Fruit fly (Drosophila melanogaster) whole organism, embryonic: Measurements from ENCODE around the gene CG32278.
A peak's percentile ranks its signal among the peaks of the same experiment; 100 is the strongest.

ENCODE experiments used
- Awh ChIP-seq: fragments of 200-800 bp; sonication (Bioruptor generic); IDR thresholded peaks from 2 replicates; pipeline ENCODE4, ENCODE4 v1.3.6; 2022; ENCODE audit warnings: missing biosample characterization, missing genetic modification characterization
- BEAF-32 ChIP-seq: fragments of 200-800 bp; sonication (Bioruptor generic); optimal IDR thresholded peaks from 3 replicates; lab custom pipeline; 2017; ENCODE audit warnings: missing biosample characterization, missing genetic modification characterization, mild to moderate bottlenecking, moderate library complexity, missing genetic modification reagents
- Bgb ChIP-seq: fragments of 200-800 bp; sonication (Bioruptor generic); IDR thresholded peaks from 2 replicates; pipeline ENCODE4 v1.3.6; 2022; ENCODE audit warnings: missing biosample characterization, missing genetic modification characterization; ENCODE audit not compliant: partially characterized antibody
- C15 ChIP-seq: fragments of 200-800 bp; sonication (Bioruptor generic); IDR thresholded peaks from 3 replicates; pipeline ENCODE4 v1.3.6; 2022; ENCODE audit warnings: missing biosample characterization, missing genetic modification characterization
- CG10462 ChIP-seq: fragments of 200-800 bp; sonication (Bioruptor generic); optimal IDR thresholded peaks from 2 replicates; lab custom pipeline; 2016; ENCODE audit warnings: missing biosample characterization, missing genetic modification characterization
- CG11085 ChIP-seq: fragments of 200-800 bp; sonication (Bioruptor generic); IDR thresholded peaks from 2 replicates; pipeline ENCODE4 v1.3.6; 2022; ENCODE audit warnings: missing biosample characterization, missing genetic modification characterization
- CG11398 ChIP-seq: fragments of 200-800 bp; sonication (Bioruptor generic); optimal IDR thresholded peaks from 2 replicates; lab custom pipeline; 2016; ENCODE audit warnings: missing biosample characterization, missing genetic modification characterization
- CG11723 ChIP-seq: fragments of 200-800 bp; sonication (Bioruptor generic); optimal IDR thresholded peaks from 2 replicates; lab custom pipeline; 2017; ENCODE audit warnings: missing biosample characterization, mild to moderate bottlenecking, missing genetic modification characterization
- CG1233 ChIP-seq: fragments of 200-800 bp; sonication (Bioruptor generic); optimal IDR thresholded peaks from 4 replicates; lab custom pipeline; 2018; ENCODE audit warnings: missing biosample characterization, mild to moderate bottlenecking, missing genetic modification characterization
- CG14860 ChIP-seq: fragments of 200-800 bp; sonication (Bioruptor generic); IDR thresholded peaks from 3 replicates; pipeline ENCODE4 v1.3.6; 2022; ENCODE audit warnings: missing biosample characterization, missing genetic modification characterization; ENCODE audit not compliant: partially characterized antibody
- CG16813 ChIP-seq: fragments of 200-800 bp; sonication (Bioruptor generic); IDR thresholded peaks from 3 replicates; pipeline ENCODE4 v1.3.6; 2022; ENCODE audit warnings: missing biosample characterization, missing genetic modification characterization; ENCODE audit not compliant: partially characterized antibody
- CG18764 ChIP-seq: fragments of 200-800 bp; sonication (Bioruptor generic); optimal IDR thresholded peaks from 3 replicates; lab custom pipeline; 2016; ENCODE audit warnings: missing biosample characterization, missing genetic modification characterization
- CG2116 ChIP-seq: fragments of 200-800 bp; sonication (Bioruptor generic); optimal IDR thresholded peaks from 3 replicates; lab custom pipeline; 2018; ENCODE audit warnings: missing biosample characterization, mild to moderate bottlenecking, missing genetic modification characterization
- CG30431 ChIP-seq: fragments of 200-800 bp; sonication (Bioruptor generic); optimal IDR thresholded peaks from 2 replicates; lab custom pipeline; 2017; ENCODE audit warnings: missing biosample characterization, missing genetic modification characterization
- CG31224 ChIP-seq: fragments of 200-800 bp; sonication (Bioruptor generic); IDR thresholded peaks from 2 replicates; pipeline ENCODE4 v1.3.6; 2022; ENCODE audit warnings: missing biosample characterization, missing genetic modification characterization
- CG33557 ChIP-seq: fragments of 200-800 bp; sonication (Bioruptor generic); optimal IDR thresholded peaks from 2 replicates; lab custom pipeline; 2019; ENCODE audit warnings: missing biosample characterization, mild to moderate bottlenecking, missing genetic modification characterization, moderate library complexity
- CG3407 ChIP-seq: fragments of 200-800 bp; sonication (Bioruptor generic); optimal IDR thresholded peaks from 2 replicates; lab custom pipeline; 2018; ENCODE audit warnings: missing biosample characterization, mild to moderate bottlenecking, missing genetic modification characterization
- CG34376 ChIP-seq: fragments of 200-800 bp; sonication (Bioruptor generic); optimal IDR thresholded peaks from 2 replicates; lab custom pipeline; 2018; ENCODE audit warnings: missing biosample characterization, mild to moderate bottlenecking, missing genetic modification characterization
- CG3838 ChIP-seq: fragments of 200-800 bp; sonication (Bioruptor generic); optimal IDR thresholded peaks from 3 replicates; lab custom pipeline; 2016; ENCODE audit warnings: missing biosample characterization, missing genetic modification characterization
- CG4617 ChIP-seq: fragments of 200-800 bp; sonication (Bioruptor generic); optimal IDR thresholded peaks from 3 replicates; lab custom pipeline; 2016; ENCODE audit warnings: missing biosample characterization, missing genetic modification characterization, borderline replicate concordance
- CG7786 ChIP-seq: fragments of 200-800 bp; sonication (Bioruptor generic); optimal IDR thresholded peaks from 2 replicates; lab custom pipeline; 2016; ENCODE audit warnings: missing biosample characterization, missing genetic modification characterization
- CG9817 ChIP-seq: fragments of 200-800 bp; sonication (Bioruptor generic); optimal IDR thresholded peaks from 2 replicates; lab custom pipeline; 2018; ENCODE audit warnings: missing biosample characterization, mild to moderate bottlenecking, missing genetic modification characterization, moderate library complexity
- CG9932 ChIP-seq: fragments of 200-800 bp; sonication (Bioruptor generic); IDR thresholded peaks from 2 replicates; pipeline ENCODE4 v1.3.6; 2022; ENCODE audit warnings: missing biosample characterization, missing genetic modification characterization
- CrebB ChIP-seq: fragments of 200-800 bp; sonication (Bioruptor generic); optimal IDR thresholded peaks from 3 replicates; lab custom pipeline; 2018; ENCODE audit warnings: missing biosample characterization, mild to moderate bottlenecking, missing genetic modification characterization
- Dip3 ChIP-seq: fragments of 200-800 bp; sonication (Bioruptor generic); optimal IDR thresholded peaks from 3 replicates; lab custom pipeline; 2016; ENCODE audit warnings: missing biosample characterization, missing genetic modification characterization
- E2f1 ChIP-seq: fragments of 200-800 bp; sonication (Bioruptor generic); IDR thresholded peaks from 2 replicates; pipeline ENCODE4 v1.3.6; 2022; ENCODE audit warnings: missing biosample characterization, missing genetic modification characterization
- E2f2 ChIP-seq: fragments of 200-800 bp; sonication (Bioruptor generic); IDR thresholded peaks from 2 replicates; pipeline ENCODE4 v1.3.6; 2022; ENCODE audit warnings: missing biosample characterization, missing genetic modification characterization
- Ets97D ChIP-seq: fragments of 200-800 bp; sonication (Bioruptor generic); optimal IDR thresholded peaks from 3 replicates; lab custom pipeline; 2016; ENCODE audit warnings: missing biosample characterization, missing genetic modification characterization
- Lim3 ChIP-seq: fragments of 200-800 bp; sonication (Bioruptor generic); IDR thresholded peaks from 2 replicates; pipeline ENCODE4 v1.3.6; 2022; ENCODE audit warnings: missing biosample characterization, missing genetic modification characterization
- Mrtf ChIP-seq: fragments of 200-800 bp; sonication (Bioruptor generic); IDR thresholded peaks from 3 replicates; pipeline ENCODE4 v1.3.6; 2022; ENCODE audit warnings: missing biosample characterization, missing genetic modification characterization
- Spps ChIP-seq: fragments of 200-800 bp; sonication (Bioruptor generic); optimal IDR thresholded peaks from 2 replicates; lab custom pipeline; 2018; ENCODE audit warnings: missing biosample characterization, mild to moderate bottlenecking, missing genetic modification characterization
- br ChIP-seq: fragments of >200 bp; optimal IDR thresholded peaks from 2 replicates; lab custom pipeline; 2017
- da ChIP-seq: fragments of 200-800 bp; sonication (Bioruptor generic); optimal IDR thresholded peaks from 2 replicates; lab custom pipeline; 2016; ENCODE audit warnings: missing biosample characterization, missing genetic modification characterization
- emc ChIP-seq: fragments of 200-800 bp; sonication (Bioruptor generic); optimal IDR thresholded peaks from 2 replicates; lab custom pipeline; 2016; ENCODE audit warnings: missing biosample characterization, missing genetic modification characterization
- ems ChIP-seq: fragments of 200-800 bp; sonication (Bioruptor generic); optimal IDR thresholded peaks from 3 replicates; lab custom pipeline; 2016; ENCODE audit warnings: missing biosample characterization, missing genetic modification characterization
- esg ChIP-seq: fragments of 200-800 bp; sonication (Bioruptor generic); conservative IDR thresholded peaks from 2 replicates; pipeline ENCODE4 v1.3.6; 2022; ENCODE audit warnings: missing biosample characterization, missing genetic modification characterization
- fd96Cb ChIP-seq: fragments of 200-800 bp; sonication (Bioruptor generic); optimal IDR thresholded peaks from 2 replicates; lab custom pipeline; 2018; ENCODE audit warnings: missing biosample characterization, mild to moderate bottlenecking, missing genetic modification characterization, moderate library complexity
- hbn ChIP-seq: fragments of 200-800 bp; sonication (Bioruptor generic); IDR thresholded peaks from 2 replicates; pipeline ENCODE4 v1.3.6; 2022; ENCODE audit warnings: missing biosample characterization, missing genetic modification characterization; ENCODE audit not compliant: partially characterized antibody
- inv ChIP-seq: fragments of 200-800 bp; sonication (Bioruptor generic); IDR thresholded peaks from 2 replicates; pipeline ENCODE4 v1.3.6; 2022; ENCODE audit warnings: missing biosample characterization, missing genetic modification characterization; ENCODE audit not compliant: partially characterized antibody
- luna ChIP-seq: fragments of 200-800 bp; sonication (Bioruptor generic); optimal IDR thresholded peaks from 2 replicates; lab custom pipeline; 2016; ENCODE audit warnings: missing biosample characterization, missing genetic modification characterization
- org-1 ChIP-seq: fragments of 200-800 bp; sonication (Bioruptor generic); optimal IDR thresholded peaks from 2 replicates; lab custom pipeline; 2017; ENCODE audit warnings: missing biosample characterization, missing genetic modification characterization
- pzg ChIP-seq: fragments of 200-800 bp; sonication (Bioruptor generic); optimal IDR thresholded peaks from 3 replicates; lab custom pipeline; 2018; ENCODE audit warnings: missing biosample characterization, mild to moderate bottlenecking, missing genetic modification characterization, moderate library complexity
- schlank ChIP-seq: fragments of 200-800 bp; sonication (Bioruptor generic); optimal IDR thresholded peaks from 2 replicates; lab custom pipeline; 2018; ENCODE audit warnings: missing biosample characterization, mild to moderate bottlenecking, missing genetic modification characterization
- so ChIP-seq: fragments of 200-800 bp; sonication (Bioruptor generic); IDR thresholded peaks from 3 replicates; pipeline ENCODE4 v1.3.6; 2022; ENCODE audit warnings: missing biosample characterization, missing genetic modification characterization
- sug ChIP-seq: fragments of 200-800 bp; optimal IDR thresholded peaks from 2 replicates; lab custom pipeline; 2019; ENCODE audit warnings: missing biosample characterization, mild to moderate bottlenecking, missing genetic modification characterization, moderate library complexity
- tna ChIP-seq: fragments of 200-800 bp; sonication (Bioruptor generic); IDR thresholded peaks from 2 replicates; pipeline ENCODE4 v1.3.6; 2022; ENCODE audit warnings: missing biosample characterization, missing genetic modification characterization; ENCODE audit not compliant: partially characterized antibody
- toy ChIP-seq: fragments of 200-800 bp; sonication (Bioruptor generic); IDR thresholded peaks from 2 replicates; pipeline ENCODE4 v1.3.6; 2022; ENCODE audit warnings: missing biosample characterization, missing genetic modification characterization
- trh ChIP-seq: fragments of 200-800 bp; sonication (Bioruptor generic); optimal IDR thresholded peaks from 2 replicates; lab custom pipeline; 2016; ENCODE audit warnings: missing biosample characterization, missing genetic modification characterization

The CG32278 gene

dm6 chr3L:3148125-3149059 is 20.7 kb upstream of the CG32278 start, which contains the start of the genes Usp5 and BtbVII (continued):
- peak; percentile 49 for TF ChIP-seq Dip3 (GFP tag; lab: Kevin White, UChicago)
- TF ChIP-seq da, result peak; percentile 17
- TF ChIP-seq ems (GFP tag; lab: Kevin White, UChicago), result peak; percentile 67
- TF ChIP-seq CG2116 (GFP tag; lab: Kevin White, UChicago), result peak; percentile 71
- TF ChIP-seq CG7786 (GFP tag; lab: Kevin White, UChicago), result peak; percentile 56
- TF ChIP-seq Awh (GFP tag; lab: Robert Waterston, UW), result peak; percentile 60
- no peak for TF ChIP-seq CG11085 (GFP tag; lab: Robert Waterston, UW)
- TF ChIP-seq CG3838, result no peak
- peak; percentile 8 for TF ChIP-seq org-1 (GFP tag; lab: Kevin White, UChicago)
- no peak for TF ChIP-seq C15
- peak; percentile 50 for TF ChIP-seq CG33557 (GFP tag; lab: Kevin White, UChicago)
- peak; percentile 41 for TF ChIP-seq CrebB (tag; lab: Kevin White, UChicago)
- peak; percentile 94 for TF ChIP-seq CG14860
- TF ChIP-seq CG16813 (GFP tag; lab: Robert Waterston, UW), result peak; percentile 95
- TF ChIP-seq br (lab: Kevin White, UChicago), result no peak
- TF ChIP-seq trh (GFP tag; lab: Kevin White, UChicago), result no peak
- TF ChIP-seq tna (GFP tag; lab: Robert Waterston, UW), result peak; percentile 86
- peak; percentile 57; the same call in 1 of the 3 replicates for TF ChIP-seq Mrtf (GFP tag; lab: Robert Waterston, UW)
- TF ChIP-seq CG18764, result peak; percentile 20
- TF ChIP-seq fd96Cb (tag; lab: Kevin White, UChicago), result no peak
- no peak for TF ChIP-seq CG1233 (GFP tag; lab: Kevin White, UChicago)
- 0 out of 2 replicates have a peak, but pooled peaks have one; percentile 10 for TF ChIP-seq CG31224 (GFP tag; lab: Robert Waterston, UW)
- peak; percentile 49; the same call in 1 of the 2 replicates for TF ChIP-seq E2f2
- peak; percentile 95 for TF ChIP-seq BEAF-32 (GFP tag; lab: Kevin White, UChicago)
- TF ChIP-seq luna (GFP tag; lab: Kevin White, UChicago), result peak; percentile 48
- TF ChIP-seq CG10462 (GFP tag; lab: Kevin White, UChicago), result peak; percentile 46
- no peak for TF ChIP-seq Lim3
- TF ChIP-seq CG34376, result peak; percentile 81
- TF ChIP-seq Spps (tag; lab: Kevin White, UChicago), result peak; percentile 16
- TF ChIP-seq schlank (tag; lab: Kevin White, UChicago), result peak; percentile 24
- peak; percentile 97 for TF ChIP-seq hbn (GFP tag; lab: Robert Waterston, UW)
- TF ChIP-seq CG11398 (GFP tag; lab: Kevin White, UChicago), result peak; percentile 29
- TF ChIP-seq Ets97D (GFP tag; lab: Kevin White, UChicago), result peak; percentile 78
- TF ChIP-seq CG3407 (GFP tag; lab: Kevin White, UChicago), result no peak
- TF ChIP-seq emc (GFP tag; lab: Kevin White, UChicago), result no peak
- no peak for TF ChIP-seq CG11723 (GFP tag; lab: Kevin White, UChicago)
- TF ChIP-seq CG9932 (GFP tag; lab: Robert Waterston, UW), result peak; percentile 86
- TF ChIP-seq E2f1 (GFP tag; lab: Robert Waterston, UW), result peak; percentile 49; the same call in 1 of the 2 replicates
- peak; percentile 91 for TF ChIP-seq pzg (GFP tag; lab: Kevin White, UChicago)
- peak; percentile 6 for TF ChIP-seq CG30431 (GFP tag; lab: Kevin White, UChicago)
- 0 out of 3 replicates have a peak, but pooled peaks have one; percentile 7 for TF ChIP-seq so (GFP tag; lab: Robert Waterston, UW)
- TF ChIP-seq CG4617 (GFP tag; lab: Kevin White, UChicago), result peak; percentile 50
- peak; percentile 64 for TF ChIP-seq sug (tag; lab: Kevin White, UChicago)
- peak; percentile 39 for TF ChIP-seq CG9817
- peak; percentile 91 for TF ChIP-seq Bgb (GFP tag; lab: Robert Waterston, UW)
- TF ChIP-seq toy, result no peak
- TF ChIP-seq esg (GFP tag; lab: Robert Waterston, UW), result no peak
- TF ChIP-seq inv (GFP tag; lab: Robert Waterston, UW), result peak; percentile 94
